Fruit fly (Drosophila melanogaster): ENCODE measurements around the gene RpS10b.

The RpS10b gene

DNA sequence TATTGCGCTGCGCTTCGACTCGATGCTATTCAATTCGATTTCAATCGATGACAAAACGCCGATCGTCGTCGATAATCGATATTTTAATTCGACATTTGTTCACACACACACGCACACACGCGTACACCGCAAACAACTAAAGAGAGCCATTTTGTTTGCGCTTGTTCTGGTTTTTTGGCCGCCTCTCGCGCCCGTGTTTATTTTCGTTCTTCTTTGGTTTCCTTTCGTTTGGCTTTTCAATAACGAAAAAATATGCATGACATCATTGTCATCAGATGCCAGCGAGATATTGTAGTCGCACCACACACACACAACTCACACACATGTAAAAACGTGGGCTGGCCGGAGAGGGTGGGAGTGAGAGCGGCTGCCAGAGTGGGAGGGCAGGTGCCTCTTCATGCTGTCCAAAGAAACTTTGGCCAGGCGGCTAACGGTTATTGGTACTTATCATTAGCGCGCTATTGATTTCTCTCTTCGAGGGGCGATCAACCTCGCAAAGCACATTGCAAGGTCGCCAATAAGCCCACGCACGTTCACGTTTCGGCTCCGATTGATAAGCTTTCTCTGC lies 10.3 kb downstream of the RpS10b start (continued):
- TF ChIP-seq Dip3 (GFP tag; optimal IDR thresholded peaks at IDR 0.05) (no peak), NFAT (GFP tag; IDR thresholded peaks at IDR 0.05) (no peak), bcd (GFP tag; optimal IDR thresholded peaks at IDR 0.05) (no peak), phol (tag; optimal IDR thresholded peaks at IDR 0.05) (peak; percentile 31), Blimp-1 (GFP tag; optimal IDR thresholded peaks at IDR 0.05) (no peak), CG3407 (GFP tag; optimal IDR thresholded peaks at IDR 0.05) (no peak), CG14965 (GFP tag; optimal IDR thresholded peaks at IDR 0.05; ENCODE audit: borderline replicate concordance) (no peak), CG17802 (tag; optimal IDR thresholded peaks at IDR 0.05) (no peak), CG10366 (GFP tag; IDR thresholded peaks at IDR 0.05) (no peak), ssp (GFP tag; IDR thresholded peaks at IDR 0.05) (no peak), jumu (GFP tag; optimal IDR thresholded peaks at IDR 0.05) (no peak), YL-1 (GFP tag; optimal IDR thresholded peaks at IDR 0.05) (no peak), ATbp (GFP tag; optimal IDR thresholded peaks at IDR 0.05) (no peak), cg (GFP tag; optimal IDR thresholded peaks at IDR 0.05) (peak; percentile 85)

DNA sequence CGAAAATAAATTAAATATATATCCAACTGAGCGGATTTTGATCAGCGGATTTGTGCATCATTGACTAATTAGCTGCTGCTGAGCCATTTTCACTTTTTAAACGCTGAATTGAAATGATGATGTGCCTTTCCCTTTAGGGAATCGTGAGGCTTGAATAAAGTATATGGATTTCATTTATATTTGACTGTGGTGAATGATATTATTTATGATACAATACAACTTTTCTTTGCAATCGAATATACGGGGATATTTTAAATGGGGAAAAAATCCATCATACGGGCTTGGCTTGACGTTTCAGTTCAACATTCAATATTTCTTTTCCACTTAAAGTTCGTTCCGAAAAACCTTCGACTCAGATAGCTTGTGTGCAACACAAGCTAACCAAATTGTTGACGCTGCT lies 13.4 kb downstream of the RpS10b start, which contains the start of the genes Shawn and Tyler:
Shawn (plus strand) TSS at position 301 of the 400 bp plus-strand sequence.
Tyler (plus strand) TSS at position 301 of the 400 bp plus-strand sequence.
- TF ChIP-seq sens (GFP tag), result peak; percentile 56
- TF ChIP-seq ara (GFP tag; IDR thresholded peaks at IDR 0.05), result 0 out of 2 replicates have a peak, but pooled peaks have one; percentile 17
- TF ChIP-seq bab2 (GFP tag; optimal IDR thresholded peaks at IDR 0.05), result no peak

DNA sequence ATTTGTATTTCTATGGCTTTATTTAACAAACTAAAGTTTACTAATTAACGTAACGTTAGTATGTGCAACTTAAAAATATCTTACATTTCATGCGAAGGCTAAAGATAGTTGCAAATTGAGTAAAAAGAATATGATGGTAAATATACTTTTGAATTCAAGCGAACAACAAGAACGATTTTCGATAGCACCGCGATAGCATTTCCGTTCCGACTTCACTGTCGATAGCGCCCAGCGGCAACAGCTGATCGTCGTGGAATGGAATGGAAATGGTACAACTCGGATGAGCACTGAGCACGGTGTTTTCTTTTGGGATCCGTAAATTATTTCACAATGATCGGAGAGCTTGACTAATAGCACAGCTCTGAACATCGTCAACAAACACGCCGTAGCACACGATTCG lies 15.6 kb downstream of the RpS10b start:
- TF ChIP-seq CG1603 (tag; optimal IDR thresholded peaks at IDR 0.05), result peak; percentile 81
- no peak for TF ChIP-seq CG10462 (GFP tag; optimal IDR thresholded peaks at IDR 0.05)
- peak; percentile 58 for TF ChIP-seq CG17328 (GFP tag; IDR thresholded peaks at IDR 0.05)
- TF ChIP-seq Hr39 (optimal IDR thresholded peaks at IDR 0.05), result no peak
- peak; percentile 79 for TF ChIP-seq wek (GFP tag; optimal IDR thresholded peaks at IDR 0.05)
- no peak for TF ChIP-seq cwo (GFP tag; optimal IDR thresholded peaks at IDR 0.05)
- TF ChIP-seq CHES-1-like (GFP tag; optimal IDR thresholded peaks at IDR 0.05), result peak; percentile 24
- TF ChIP-seq Opbp (GFP tag; IDR thresholded peaks at IDR 0.05; ENCODE audit: partially characterized antibody), result peak; percentile 17; the same call in 1 of the 3 replicates
- peak; percentile 97 for TF ChIP-seq pfk (GFP tag; optimal IDR thresholded peaks at IDR 0.05)
- TF ChIP-seq pan (optimal IDR thresholded peaks at IDR 0.05), result no peak
- peak in 1 of 2 experiments; percentile 29 for TF ChIP-seq pan (GFP tag; optimal IDR thresholded peaks at IDR 0.05 in 1 of 2, IDR thresholded peaks at IDR 0.05 in 1 of 2)
- peak; percentile 78 for TF ChIP-seq CG3281 (GFP tag; optimal IDR thresholded peaks at IDR 0.05)
- peak; percentile 92 for TF ChIP-seq sens (GFP tag)
- TF ChIP-seq CG9797 (GFP tag; optimal IDR thresholded peaks at IDR 0.05), result peak; percentile 34
- peak in 1 of 2 experiments; percentile 32 for TF ChIP-seq Eip74EF (GFP tag; optimal IDR thresholded peaks at IDR 0.05)
- peak; percentile 13 for TF ChIP-seq CG6254 (GFP tag; optimal IDR thresholded peaks at IDR 0.05)
- peak; percentile 31 for TF ChIP-seq phol (tag; optimal IDR thresholded peaks at IDR 0.05)
- TF ChIP-seq CG10366 (GFP tag; IDR thresholded peaks at IDR 0.05), result no peak
- no peak for TF ChIP-seq Vsx1 (GFP tag; optimal IDR thresholded peaks at IDR 0.05)
- TF ChIP-seq Atf6 (GFP tag; IDR thresholded peaks at IDR 0.05), result peak; percentile 38; the same call in 1 of the 2 replicates
- TF ChIP-seq CG18619 (GFP tag; optimal IDR thresholded peaks at IDR 0.05), result peak; percentile 34
- TF ChIP-seq onecut (GFP tag; IDR thresholded peaks at IDR 0.05), result peak; percentile 64
- TF ChIP-seq ato (GFP tag; IDR thresholded peaks at IDR 0.05; ENCODE audit: partially characterized antibody), result 0 out of 2 replicates have a peak, but pooled peaks have one; percentile 38
- peak in 1 of 2 experiments; percentile 43 for TF ChIP-seq dpn (GFP tag; optimal IDR thresholded peaks at IDR 0.05)
- TF ChIP-seq chm (GFP tag; IDR thresholded peaks at IDR 0.05), result peak; percentile 74
- TF ChIP-seq HmgZ (tag; optimal IDR thresholded peaks at IDR 0.05), result peak; percentile 72
- peak; percentile 75 for TF ChIP-seq YL-1 (GFP tag; optimal IDR thresholded peaks at IDR 0.05)
- TF ChIP-seq CG11723 (GFP tag; optimal IDR thresholded peaks at IDR 0.05), result peak; percentile 47
- no peak for TF ChIP-seq rib (GFP tag; IDR thresholded peaks at IDR 0.05)
- peak; percentile 71 for TF ChIP-seq schlank (tag; optimal IDR thresholded peaks at IDR 0.05)
- TF ChIP-seq CG1832 (GFP tag; optimal IDR thresholded peaks at IDR 0.05), result no peak
- peak; percentile 85 for TF ChIP-seq CG13296 (GFP tag; optimal IDR thresholded peaks at IDR 0.05)
- peak; percentile 44 for TF ChIP-seq MESR4 (GFP tag; optimal IDR thresholded peaks at IDR 0.05)

Measured in whole organism, embryonic.